Worm (Caenorhabditis elegans) whole organism, early embryonic: ENCODE data around the gene ztf-8.

Experiments
- F13C5.2 ChIP-seq: sonication (generic microtip); optimal IDR thresholded peaks from 2 replicates; lab custom pipeline; 2017; ENCODE audit warnings: mild to moderate bottlenecking, missing genetic modification characterization, inconsistent platforms, missing compliant biosample characterization
- ama-1 ChIP-seq: fragments of 150-350 bp; optimal IDR thresholded peaks from 2 replicates; lab custom pipeline; 2014
- hnd-1 ChIP-seq: sonication (generic microtip); optimal IDR thresholded peaks from 2 replicates; lab custom pipeline; 2016; ENCODE audit warnings: missing genetic modification characterization, missing compliant biosample characterization
- tbx-37 ChIP-seq: fragments of 200-800 bp; sonication (Bioruptor generic); conservative IDR thresholded peaks from 2 replicates; pipeline ENCODE4 v1.3.6; 2022; ENCODE audit warnings: missing genetic modification reagents, missing genetic modification characterization, missing compliant biosample characterization

DNA sequence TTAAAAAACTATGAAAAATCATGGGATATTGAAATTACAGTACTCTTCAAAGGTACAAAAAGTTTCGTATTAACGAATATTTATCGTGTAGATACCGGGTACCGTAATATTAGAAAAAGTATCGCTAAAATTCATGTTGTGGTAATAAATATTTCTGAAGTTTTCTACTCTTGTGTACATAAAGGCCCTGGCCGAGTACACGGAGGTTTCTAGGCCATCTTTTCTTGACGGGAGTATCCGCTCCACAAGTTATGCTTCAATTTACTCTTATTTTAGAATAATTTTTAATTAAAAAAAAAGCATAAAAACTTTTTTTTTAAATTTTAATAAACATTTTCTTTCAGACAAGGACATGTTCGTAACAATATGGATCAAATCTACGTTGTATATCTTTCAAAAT, 40.1 kb downstream of the ztf-8 start:
- TF ChIP-seq F13C5.2 (tag; lab: Kevin White, UChicago), result no peak
- TF ChIP-seq tbx-37 (GFP tag; lab: Robert Waterston, UW), result no peak
- no peak for TF ChIP-seq ama-1 (lab: Kevin White, UChicago)
- TF ChIP-seq hnd-1 (tag; lab: Kevin White, UChicago), result no peak
